Worm (Caenorhabditis elegans): ENCODE data around the gene otpl-1.
"Not testable (repeated sequence)": the region's sequence is repeated elsewhere in the genome, so short reads cannot be mapped to it uniquely, and the experiment has no call there.

Gene otpl-1

ce11 chrIV:3557331-3557730, 11.4 kb upstream of the otpl-1 start, which contains the start of gene osm-9:
TSS of gene osm-9 (minus strand) at chrIV:3557431.
- TF ChIP-seq klf-2 (GFP tag; conservative IDR thresholded peaks at IDR 0.05), result no peak
- no peak for TF ChIP-seq ztf-29 (GFP tag; IDR thresholded peaks at IDR 0.05)
- no peak for TF ChIP-seq cog-1 (tag; optimal IDR thresholded peaks at IDR 0.05)
- no peak for TF ChIP-seq med-1 (GFP tag; optimal IDR thresholded peaks at IDR 0.05; ENCODE audit: insufficient read depth)
- TF ChIP-seq T22C8.4 (GFP tag; IDR thresholded peaks at IDR 0.05), result no peak
- no peak for TF ChIP-seq ztf-23 (GFP tag; IDR thresholded peaks at IDR 0.05)
- TF ChIP-seq flt-1 (GFP tag; IDR thresholded peaks at IDR 0.05), result no peak
- no peak for TF ChIP-seq tab-1 (GFP tag; IDR thresholded peaks at IDR 0.05)
- no peak for TF ChIP-seq ref-1 (GFP tag; conservative IDR thresholded peaks at IDR 0.05)

ce11 chrIV:3559201-3559600, 9.6 kb upstream of the otpl-1 start:
- TF ChIP-seq ztf-23 (GFP tag; IDR thresholded peaks at IDR 0.05) (no peak), flt-1 (GFP tag; IDR thresholded peaks at IDR 0.05) (no peak), klf-2 (GFP tag; conservative IDR thresholded peaks at IDR 0.05) (no peak), ref-1 (GFP tag; conservative IDR thresholded peaks at IDR 0.05) (no peak), cog-1 (tag; optimal IDR thresholded peaks at IDR 0.05) (no peak), med-1 (GFP tag; optimal IDR thresholded peaks at IDR 0.05; ENCODE audit: insufficient read depth) (no peak), tab-1 (GFP tag; IDR thresholded peaks at IDR 0.05) (no peak), ztf-29 (GFP tag; IDR thresholded peaks at IDR 0.05) (no peak), T22C8.4 (GFP tag; IDR thresholded peaks at IDR 0.05) (no peak)

- no peak for TF ChIP-seq tab-1 (GFP tag; IDR thresholded peaks at IDR 0.05)
- TF ChIP-seq T22C8.4 (GFP tag; IDR thresholded peaks at IDR 0.05), result no peak
- TF ChIP-seq ztf-29 (GFP tag; IDR thresholded peaks at IDR 0.05), result no peak
- no peak for TF ChIP-seq ztf-23 (GFP tag; IDR thresholded peaks at IDR 0.05)
- no peak for TF ChIP-seq flt-1 (GFP tag; IDR thresholded peaks at IDR 0.05)
- TF ChIP-seq klf-2 (GFP tag; conservative IDR thresholded peaks at IDR 0.05), result no peak
- no peak for TF ChIP-seq ref-1 (GFP tag; conservative IDR thresholded peaks at IDR 0.05)
These were observed 3.9 kb upstream of the otpl-1 start, which contains the start of gene sre-5 for ce11 chrIV:3564901-3565300. TSS of gene sre-5 (plus strand) at chrIV:3565201.

DNA sequence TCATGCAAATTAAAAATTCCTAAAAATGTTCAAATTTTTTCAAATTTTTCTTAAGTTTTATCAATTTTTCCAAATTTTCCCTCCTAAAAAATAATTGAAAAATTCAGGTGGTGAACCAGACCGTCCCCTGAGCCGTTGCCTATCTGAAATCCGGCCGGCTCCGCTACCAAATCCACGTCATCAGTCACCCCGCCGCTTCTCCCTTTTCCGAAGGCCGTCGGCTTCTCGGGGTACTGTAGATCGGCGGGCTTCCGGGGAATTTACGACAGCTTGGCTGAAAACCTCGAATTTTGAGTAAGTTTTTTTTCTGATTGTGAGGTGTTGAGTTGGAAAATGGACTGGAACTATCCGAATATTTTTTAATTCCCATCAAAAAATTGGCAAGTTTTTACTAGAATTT, 1.8 kb downstream of the otpl-1 start:
- TF ChIP-seq med-1 (GFP tag; optimal IDR thresholded peaks at IDR 0.05; ENCODE audit: insufficient read depth) (no peak), T22C8.4 (GFP tag; IDR thresholded peaks at IDR 0.05) (no peak), ztf-23 (GFP tag; IDR thresholded peaks at IDR 0.05) (no peak), ref-1 (GFP tag; conservative IDR thresholded peaks at IDR 0.05) (no peak), tab-1 (GFP tag; IDR thresholded peaks at IDR 0.05) (no peak), klf-2 (GFP tag; conservative IDR thresholded peaks at IDR 0.05) (no peak), cog-1 (tag; optimal IDR thresholded peaks at IDR 0.05) (no peak), ztf-29 (GFP tag; IDR thresholded peaks at IDR 0.05) (no peak), flt-1 (GFP tag; IDR thresholded peaks at IDR 0.05) (no peak)

ce11 chrIV:3578155-3578554, 9.4 kb downstream of the otpl-1 start, which contains the start of gene Y37E11B.2:
TSS of gene Y37E11B.2 (plus strand) at chrIV:3578455.
- TF ChIP-seq klf-2 (GFP tag; conservative IDR thresholded peaks at IDR 0.05) (no peak), ref-1 (GFP tag; conservative IDR thresholded peaks at IDR 0.05) (no peak), ztf-29 (GFP tag; IDR thresholded peaks at IDR 0.05) (no peak), tab-1 (GFP tag; IDR thresholded peaks at IDR 0.05) (no peak), ztf-23 (GFP tag; IDR thresholded peaks at IDR 0.05) (no peak), T22C8.4 (GFP tag; IDR thresholded peaks at IDR 0.05) (no peak), cog-1 (tag; optimal IDR thresholded peaks at IDR 0.05) (no peak)

DNA sequence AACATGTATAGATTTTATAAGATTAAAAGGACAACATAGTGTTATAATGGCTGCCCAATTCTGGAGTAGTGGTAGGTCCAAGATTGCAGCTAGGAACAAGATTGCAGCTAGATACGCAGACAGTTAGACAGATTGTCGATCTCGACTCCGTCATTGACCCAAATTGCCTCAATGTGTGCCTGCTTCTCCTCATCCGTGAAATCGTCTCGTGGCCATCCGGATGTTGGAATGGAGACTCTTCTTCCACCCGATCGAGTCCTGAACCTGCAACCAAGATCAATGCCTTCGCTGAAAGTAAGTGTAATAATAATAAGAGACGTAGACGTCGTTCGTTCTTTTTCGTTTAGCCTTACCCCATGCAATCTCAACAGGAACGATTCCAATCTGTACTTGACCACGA, 9.9 kb downstream of the otpl-1 start:
- TF ChIP-seq med-1 (GFP tag; optimal IDR thresholded peaks at IDR 0.05; ENCODE audit: insufficient read depth) (no peak), tab-1 (GFP tag; IDR thresholded peaks at IDR 0.05) (no peak), cog-1 (tag; optimal IDR thresholded peaks at IDR 0.05) (no peak), T22C8.4 (GFP tag; IDR thresholded peaks at IDR 0.05) (no peak), ztf-29 (GFP tag; IDR thresholded peaks at IDR 0.05) (no peak), ztf-23 (GFP tag; IDR thresholded peaks at IDR 0.05) (no peak), flt-1 (GFP tag; IDR thresholded peaks at IDR 0.05) (no peak), klf-2 (GFP tag; conservative IDR thresholded peaks at IDR 0.05) (no peak)

ce11 chrIV:3579477-3579975, 10.7 kb downstream of the otpl-1 start, which contains the start of gene Y37E11B.1:
TSS of gene Y37E11B.1 (plus strand) at chrIV:3579621.
- TF ChIP-seq T22C8.4 (GFP tag; IDR thresholded peaks at IDR 0.05), result no peak
- TF ChIP-seq ztf-29 (GFP tag; IDR thresholded peaks at IDR 0.05), result no peak
- no peak for TF ChIP-seq cog-1 (tag; optimal IDR thresholded peaks at IDR 0.05)
- TF ChIP-seq flt-1 (GFP tag; IDR thresholded peaks at IDR 0.05), result no peak
- no peak for TF ChIP-seq med-1 (GFP tag; optimal IDR thresholded peaks at IDR 0.05; ENCODE audit: insufficient read depth)

DNA sequence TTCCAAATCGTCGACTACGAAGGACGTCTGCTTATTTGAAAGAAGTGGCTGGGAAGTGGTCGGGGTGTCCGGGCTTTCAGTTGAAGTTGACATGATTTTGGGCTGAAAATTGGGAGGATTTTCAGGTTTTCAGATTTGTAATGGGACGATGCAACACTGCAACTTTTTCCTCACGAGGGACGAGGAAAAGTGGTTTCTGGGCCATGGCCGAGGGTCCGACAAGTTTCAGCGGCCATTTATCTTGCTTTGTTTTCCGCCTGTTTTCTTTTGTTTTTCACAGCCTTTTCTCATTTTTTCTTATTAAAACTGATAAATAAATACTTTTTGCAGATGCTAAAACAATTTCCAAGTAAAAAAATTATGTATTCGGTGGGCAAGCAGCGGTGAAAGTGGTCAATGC, 14.0 kb downstream of the otpl-1 start, which contains the start of gene blos-7:
Gene blos-7, minus strand, starts transcription at position 101 of the 400 bp plus-strand sequence.
- TF ChIP-seq tab-1 (GFP tag; IDR thresholded peaks at IDR 0.05); med-1 (GFP tag; optimal IDR thresholded peaks at IDR 0.05; ENCODE audit: insufficient read depth); klf-2 (GFP tag; conservative IDR thresholded peaks at IDR 0.05): not testable (repeated sequence)

DNA sequence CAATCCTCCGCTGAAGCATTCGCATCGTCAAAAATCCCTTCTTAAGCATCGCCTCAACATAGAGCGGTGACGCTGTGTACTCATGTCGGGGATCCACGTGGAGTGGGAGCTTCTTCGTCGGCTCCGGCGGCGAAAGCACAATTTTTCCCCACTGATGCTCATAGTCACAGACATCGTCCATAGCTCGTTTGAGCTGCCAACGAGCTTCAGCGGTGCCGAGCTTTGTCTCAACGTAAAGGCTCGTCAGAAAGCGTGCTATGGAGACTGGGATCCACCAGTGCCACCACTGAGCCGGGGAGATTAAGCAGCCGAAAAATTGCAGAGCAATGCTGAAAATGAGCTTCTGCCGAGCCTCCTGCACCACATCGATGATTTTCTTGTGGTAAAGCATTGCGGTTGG, 22.0 kb downstream of the otpl-1 start:
- TF ChIP-seq tab-1 (GFP tag; IDR thresholded peaks at IDR 0.05), result no peak
- no peak for TF ChIP-seq ztf-29 (GFP tag; IDR thresholded peaks at IDR 0.05)
- no peak for TF ChIP-seq klf-2 (GFP tag; conservative IDR thresholded peaks at IDR 0.05)
- no peak for TF ChIP-seq med-1 (GFP tag; optimal IDR thresholded peaks at IDR 0.05; ENCODE audit: insufficient read depth)
- no peak for TF ChIP-seq T22C8.4 (GFP tag; IDR thresholded peaks at IDR 0.05)
- no peak for TF ChIP-seq cog-1 (tag; optimal IDR thresholded peaks at IDR 0.05)
- no peak for TF ChIP-seq ztf-23 (GFP tag; IDR thresholded peaks at IDR 0.05)
- TF ChIP-seq ref-1 (GFP tag; conservative IDR thresholded peaks at IDR 0.05), result no peak
- no peak for TF ChIP-seq flt-1 (GFP tag; IDR thresholded peaks at IDR 0.05)

DNA sequence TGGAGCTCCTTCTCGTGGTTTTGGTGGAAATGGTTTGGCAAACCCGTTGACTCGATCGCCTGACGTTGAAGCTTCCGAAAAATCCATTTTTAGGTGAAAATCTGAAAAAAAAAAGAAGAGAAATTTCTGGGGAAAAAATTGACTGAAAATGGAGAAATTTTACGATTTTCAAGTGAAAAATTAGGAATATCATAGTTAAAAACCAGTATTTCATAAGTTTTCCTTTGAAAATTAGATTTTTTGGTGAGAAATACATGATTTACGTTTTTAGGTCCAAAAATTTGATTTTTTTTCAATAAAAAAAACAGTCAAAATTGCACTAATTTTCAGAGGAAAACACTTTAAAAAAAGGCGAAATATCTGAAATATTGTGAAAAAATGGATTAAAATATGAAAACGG, 24.7 kb downstream of the otpl-1 start, which contains the start of gene taf-2:
Gene taf-2, minus strand, starts transcription at position 101 of the 400 bp plus-strand sequence.
- TF ChIP-seq klf-2 (GFP tag; conservative IDR thresholded peaks at IDR 0.05), result no peak
- TF ChIP-seq T22C8.4 (GFP tag; IDR thresholded peaks at IDR 0.05), result no peak
- no peak for TF ChIP-seq ref-1 (GFP tag; conservative IDR thresholded peaks at IDR 0.05)
- TF ChIP-seq cog-1 (tag; optimal IDR thresholded peaks at IDR 0.05), result no peak
- TF ChIP-seq tab-1 (GFP tag; IDR thresholded peaks at IDR 0.05), result no peak
- no peak for TF ChIP-seq med-1 (GFP tag; optimal IDR thresholded peaks at IDR 0.05; ENCODE audit: insufficient read depth)
- no peak for TF ChIP-seq ztf-23 (GFP tag; IDR thresholded peaks at IDR 0.05)
- TF ChIP-seq flt-1 (GFP tag; IDR thresholded peaks at IDR 0.05), result no peak
- no peak for TF ChIP-seq ztf-29 (GFP tag; IDR thresholded peaks at IDR 0.05)
